Worm (Caenorhabditis elegans) whole organism, late embryonic: Measurements from ENCODE around the gene F08G2.4.

Experiments
- ama-1 ChIP-seq: fragments of 150-350 bp; optimal IDR thresholded peaks from 2 replicates; lab custom pipeline; 2014
- dve-1 ChIP-seq: sonication (generic microtip); optimal IDR thresholded peaks from 2 replicates; lab custom pipeline; 2017; ENCODE audit warnings: antibody characterized with exemption, mild to moderate bottlenecking, missing genetic modification characterization, missing compliant biosample characterization
- elt-2 ChIP-seq: sonication (generic microtip); optimal IDR thresholded peaks from 2 replicates; lab custom pipeline; 2016; ENCODE audit warnings: missing genetic modification reagents, missing genetic modification characterization, missing compliant biosample characterization
- madf-2 ChIP-seq: sonication (generic microtip); optimal IDR thresholded peaks from 2 replicates; lab custom pipeline; 2017; ENCODE audit warnings: missing genetic modification characterization, missing compliant biosample characterization
- nfya-1 ChIP-seq: sonication (generic microtip); optimal IDR thresholded peaks from 2 replicates; lab custom pipeline; 2017; ENCODE audit warnings: missing genetic modification characterization, mild to moderate bottlenecking, missing compliant biosample characterization, antibody characterized with exemption, moderate library complexity
- nhr-11 ChIP-seq: fragments of 150-350 bp; optimal IDR thresholded peaks from 2 replicates; lab custom pipeline; 2014; ENCODE audit warnings: missing biosample characterization, missing genetic modification characterization
- pat-9 ChIP-seq: fragments of 200-800 bp; sonication (Bioruptor generic); optimal IDR thresholded peaks from 2 replicates; lab custom pipeline; 2018; ENCODE audit warnings: mild to moderate bottlenecking, missing genetic modification characterization, moderate library complexity, missing compliant biosample characterization
- pha-4 ChIP-seq: fragments of 150-350 bp; optimal IDR thresholded peaks from 2 replicates; lab custom pipeline; 2018; ENCODE audit warnings: missing biosample characterization, missing genetic modification reagents, missing genetic modification characterization
- pros-1 ChIP-seq: fragments of 150-350 bp; optimal IDR thresholded peaks from 2 replicates; lab custom pipeline; 2014; ENCODE audit warnings: missing biosample characterization, missing genetic modification reagents, missing genetic modification characterization

- TF ChIP-seq pros-1 (no peak), elt-2 (no peak), madf-2 (tag; lab: Kevin White, UChicago) (no peak), nfya-1 (tag; lab: Kevin White, UChicago) (no peak), dve-1 (no peak), pat-9 (tag; lab: Kevin White, UChicago) (no peak), nhr-11 (no peak), ama-1 (lab: Kevin White, UChicago) (no peak), pha-4 (tag; lab: Kevin White, UChicago) (no peak)
Measured at ce11 chrII:13858352-13858751, 27.9 kb downstream of the F08G2.4 start.
